Fruit fly (Drosophila melanogaster) whole organism, embryonic: ENCODE results near the gene Ifrd1.

Source experiments
- Awh ChIP-seq: fragments of 200-800 bp; sonication (Bioruptor generic); IDR thresholded peaks from 2 replicates; pipeline ENCODE4, ENCODE4 v1.3.6; 2022; ENCODE audit warnings: missing biosample characterization, missing genetic modification characterization
- B-H2 ChIP-seq: fragments of 200-800 bp; sonication (Bioruptor generic); optimal IDR thresholded peaks from 2 replicates; lab custom pipeline; 2018; ENCODE audit warnings: missing biosample characterization, mild to moderate bottlenecking, missing genetic modification characterization
- CG10431 ChIP-seq: fragments of 200-800 bp; sonication (Bioruptor generic); optimal IDR thresholded peaks from 3 replicates; lab custom pipeline; 2018; ENCODE audit warnings: missing biosample characterization, mild to moderate bottlenecking, missing genetic modification characterization
- CG10543 ChIP-seq: fragments of 200-800 bp; sonication (Bioruptor generic); optimal IDR thresholded peaks from 3 replicates; lab custom pipeline; 2017; ENCODE audit warnings: missing biosample characterization, mild to moderate bottlenecking, missing genetic modification characterization, moderate library complexity
- CG10979 ChIP-seq: fragments of 200-800 bp; sonication (Bioruptor generic); optimal IDR thresholded peaks from 2 replicates; lab custom pipeline; 2018; ENCODE audit warnings: missing biosample characterization, mild to moderate bottlenecking, missing genetic modification characterization, moderate library complexity
- CG11504 ChIP-seq: fragments of 200-800 bp; sonication (Bioruptor generic); optimal IDR thresholded peaks from 3 replicates; lab custom pipeline; 2019; ENCODE audit warnings: missing biosample characterization, mild to moderate bottlenecking, missing genetic modification characterization, moderate library complexity
- CG12391 ChIP-seq: fragments of 200-800 bp; sonication (Bioruptor generic); optimal IDR thresholded peaks from 3 replicates; lab custom pipeline; 2018; ENCODE audit warnings: missing biosample characterization, mild to moderate bottlenecking, missing genetic modification characterization, moderate library complexity
- CG13287 ChIP-seq: fragments of 200-800 bp; sonication (Bioruptor generic); IDR thresholded peaks from 2 replicates; pipeline ENCODE4 v1.3.6; 2022; ENCODE audit warnings: missing biosample characterization, missing genetic modification characterization; ENCODE audit not compliant: partially characterized antibody
- CG14441 ChIP-seq: fragments of 200-800 bp; sonication (Bioruptor generic); IDR thresholded peaks from 2 replicates; pipeline ENCODE4 v1.3.6; 2022; ENCODE audit warnings: missing biosample characterization, missing genetic modification characterization
- CG15011 ChIP-seq: fragments of 200-800 bp; sonication (Bioruptor generic); optimal IDR thresholded peaks from 3 replicates; lab custom pipeline; 2018; ENCODE audit warnings: missing biosample characterization, mild to moderate bottlenecking, missing genetic modification characterization
- CG17802 ChIP-seq: fragments of 200-800 bp; sonication (Bioruptor generic); optimal IDR thresholded peaks from 2 replicates; lab custom pipeline; 2018; ENCODE audit warnings: missing biosample characterization, mild to moderate bottlenecking, missing genetic modification characterization, moderate library complexity
- CG1792 ChIP-seq: fragments of 200-800 bp; sonication (Bioruptor generic); optimal IDR thresholded peaks from 2 replicates; lab custom pipeline; 2016; ENCODE audit warnings: missing biosample characterization, missing genetic modification characterization
- CG18476 ChIP-seq: fragments of 200-800 bp; sonication (Bioruptor generic); optimal IDR thresholded peaks from 2 replicates; lab custom pipeline; 2016; ENCODE audit warnings: missing biosample characterization, mild to moderate bottlenecking, missing genetic modification characterization
- CG18599 ChIP-seq: fragments of 200-800 bp; sonication (Bioruptor generic); optimal IDR thresholded peaks from 3 replicates; lab custom pipeline; 2017; ENCODE audit warnings: missing biosample characterization, missing genetic modification characterization, mild to moderate bottlenecking, moderate library complexity, missing genetic modification reagents
- CG2199 ChIP-seq: fragments of 200-800 bp; sonication (Bioruptor generic); IDR thresholded peaks from 3 replicates; pipeline ENCODE4 v1.3.6; 2022; ENCODE audit warnings: missing biosample characterization, missing genetic modification characterization
- CG2678 ChIP-seq: fragments of 200-800 bp; sonication (Bioruptor generic); optimal IDR thresholded peaks from 3 replicates; lab custom pipeline; 2019; ENCODE audit warnings: missing biosample characterization, mild to moderate bottlenecking, missing genetic modification characterization, moderate library complexity
- CG31224 ChIP-seq: fragments of 200-800 bp; sonication (Bioruptor generic); IDR thresholded peaks from 2 replicates; pipeline ENCODE4 v1.3.6; 2022; ENCODE audit warnings: missing biosample characterization, missing genetic modification characterization
- CG32532 ChIP-seq: fragments of 200-800 bp; sonication (Bioruptor generic); IDR thresholded peaks from 2 replicates; pipeline ENCODE4 v1.3.6; 2022; ENCODE audit warnings: missing biosample characterization, missing genetic modification characterization
- CG32767 ChIP-seq: fragments of 200-800 bp; sonication (Bioruptor generic); IDR thresholded peaks from 2 replicates; pipeline ENCODE4 v1.3.6; 2022; ENCODE audit warnings: missing biosample characterization, missing genetic modification characterization
- CG33557 ChIP-seq: fragments of 200-800 bp; sonication (Bioruptor generic); optimal IDR thresholded peaks from 2 replicates; lab custom pipeline; 2019; ENCODE audit warnings: missing biosample characterization, mild to moderate bottlenecking, missing genetic modification characterization, moderate library complexity
- CG4360 ChIP-seq: fragments of 200-800 bp; sonication (Bioruptor generic); IDR thresholded peaks from 2 replicates; pipeline ENCODE4 v1.3.6; 2022; ENCODE audit warnings: missing biosample characterization, missing genetic modification characterization
- CG6654 ChIP-seq: fragments of 200-800 bp; sonication (Bioruptor generic); optimal IDR thresholded peaks from 2 replicates; lab custom pipeline; 2017; ENCODE audit warnings: missing biosample characterization, mild to moderate bottlenecking, missing genetic modification characterization
- CG8290 ChIP-seq, 3 experiments: fragments of 200-800 bp; sonication (Bioruptor generic); optimal IDR thresholded peaks; 2 replicates each; lab custom pipeline; 2016 to 2019; ENCODE audit warnings: missing biosample characterization in 3 of 3, missing genetic modification characterization in 3 of 3, mild to moderate bottlenecking in 2 of 3, moderate library complexity in 1 of 3
- CrebB ChIP-seq: fragments of 200-800 bp; sonication (Bioruptor generic); optimal IDR thresholded peaks from 3 replicates; lab custom pipeline; 2018; ENCODE audit warnings: missing biosample characterization, mild to moderate bottlenecking, missing genetic modification characterization
- Ets65A ChIP-seq: fragments of 200-800 bp; sonication (Bioruptor generic); peaks from one replicate; lab custom pipeline; 2016; ENCODE audit warnings: missing biosample characterization, missing genetic modification characterization
- Lpt ChIP-seq: fragments of >200 bp; optimal IDR thresholded peaks from 2 replicates; lab custom pipeline; 2018; ENCODE audit warnings: missing biosample characterization, missing genetic modification characterization
- Max ChIP-seq: fragments of 200-800 bp; sonication (Bioruptor generic); optimal IDR thresholded peaks from 2 replicates; lab custom pipeline; 2016; ENCODE audit warnings: missing biosample characterization, mild to moderate bottlenecking, missing genetic modification characterization
- Myb ChIP-seq: fragments of 200-800 bp; sonication (Bioruptor generic); optimal IDR thresholded peaks from 2 replicates; lab custom pipeline; 2016; ENCODE audit warnings: missing biosample characterization, missing genetic modification characterization
- Oaz ChIP-seq: fragments of 200-800 bp; sonication (Bioruptor generic); IDR thresholded peaks from 2 replicates; pipeline ENCODE4 v1.3.6; 2022; ENCODE audit warnings: missing biosample characterization, missing genetic modification characterization
- Ptx1 ChIP-seq: fragments of 200-800 bp; sonication (Bioruptor generic); IDR thresholded peaks from 2 replicates; pipeline ENCODE4 v1.3.6; 2022; ENCODE audit warnings: missing biosample characterization, missing genetic modification characterization
- TFAM ChIP-seq: fragments of 200-800 bp; sonication (Bioruptor generic); optimal IDR thresholded peaks from 2 replicates; lab custom pipeline; 2017; ENCODE audit warnings: missing biosample characterization, missing genetic modification characterization, inconsistent platforms
- btn ChIP-seq: fragments of 200-800 bp; sonication (Bioruptor generic); optimal IDR thresholded peaks from 2 replicates; lab custom pipeline; 2016; ENCODE audit warnings: missing biosample characterization, missing genetic modification characterization
- chn ChIP-seq: fragments of 200-800 bp; sonication (Bioruptor generic); optimal IDR thresholded peaks from 2 replicates; lab custom pipeline; 2016; ENCODE audit warnings: missing biosample characterization, missing genetic modification characterization
- disco-r ChIP-seq: fragments of 200-800 bp; sonication (Bioruptor generic); optimal IDR thresholded peaks from 2 replicates; lab custom pipeline; 2016; ENCODE audit warnings: missing biosample characterization, missing genetic modification characterization
- dysf ChIP-seq: fragments of 200-800 bp; sonication (Bioruptor generic); IDR thresholded peaks from 3 replicates; pipeline ENCODE4 v1.3.6; 2022; ENCODE audit warnings: missing biosample characterization, missing genetic modification characterization
- gce ChIP-seq: fragments of 200-800 bp; sonication (Bioruptor generic); IDR thresholded peaks from 3 replicates; pipeline ENCODE4 v1.3.6; 2022; ENCODE audit warnings: missing biosample characterization, missing genetic modification characterization
- gem ChIP-seq: fragments of 200-800 bp; sonication (Bioruptor generic); optimal IDR thresholded peaks from 2 replicates; lab custom pipeline; 2019; ENCODE audit warnings: missing biosample characterization, mild to moderate bottlenecking, missing genetic modification characterization, moderate library complexity
- hb ChIP-seq: fragments of 200-800 bp; sonication (Bioruptor generic); IDR thresholded peaks from 3 replicates; pipeline ENCODE4 v1.3.6; 2022; ENCODE audit warnings: missing biosample characterization, missing genetic modification characterization; ENCODE audit not compliant: partially characterized antibody
- insv ChIP-seq, 2 experiments: fragments of 200-800 bp; sonication (Bioruptor generic); optimal IDR thresholded peaks; 3 replicates each; lab custom pipeline; 2016 to 2018; ENCODE audit warnings: missing biosample characterization in 2 of 2, missing genetic modification characterization in 2 of 2
- maf-S ChIP-seq: fragments of 200-800 bp; sonication (Bioruptor generic); optimal IDR thresholded peaks from 2 replicates; lab custom pipeline; 2016; ENCODE audit warnings: missing biosample characterization, missing genetic modification characterization
- otp ChIP-seq: fragments of 200-800 bp; sonication (Bioruptor generic); IDR thresholded peaks from 3 replicates; pipeline ENCODE4, ENCODE4 v1.3.6; 2022; ENCODE audit warnings: missing biosample characterization, missing genetic modification characterization
- pho ChIP-seq: fragments of 200-800 bp; sonication (Bioruptor generic); optimal IDR thresholded peaks from 2 replicates; lab custom pipeline; 2016; ENCODE audit warnings: missing biosample characterization, missing genetic modification characterization
- prd ChIP-seq, 3 experiments: fragments of >200 bp in 2 of 3; fragments of 200-800 bp in 1 of 3; sonication (Bioruptor generic) in 1 of 3; optimal IDR thresholded peaks in 2 of 3; IDR thresholded peaks in 1 of 3; 2 replicates in 2 of 3; 3 replicates in 1 of 3; pipeline versions ENCODE4 v1.3.6 to Lab custom; 2017 to 2022; ENCODE audit warnings: missing biosample characterization in 1 of 3, missing genetic modification characterization in 1 of 3
- sens ChIP-seq: fragments of 200-800 bp; sonication (Bioruptor generic); peaks from one replicate; lab custom pipeline; 2016; ENCODE audit warnings: missing biosample characterization, missing genetic modification characterization
- sima ChIP-seq: fragments of 200-800 bp; sonication (Bioruptor generic); optimal IDR thresholded peaks from 2 replicates; lab custom pipeline; 2016; ENCODE audit warnings: missing biosample characterization, missing genetic modification characterization
- sqz ChIP-seq: fragments of 200-800 bp; sonication (Bioruptor generic); optimal IDR thresholded peaks from 3 replicates; lab custom pipeline; 2018; ENCODE audit warnings: missing biosample characterization, mild to moderate bottlenecking, missing genetic modification characterization
- ttk ChIP-seq: fragments of 200-800 bp; sonication (Bioruptor generic); IDR thresholded peaks from 2 replicates; pipeline ENCODE4 v2.1.2; 2022; ENCODE audit warnings: missing biosample characterization, missing genetic modification characterization
- z ChIP-seq: fragments of 200-800 bp; sonication (Bioruptor generic); IDR thresholded peaks from 3 replicates; pipeline ENCODE4 v1.3.6; 2022; ENCODE audit warnings: missing biosample characterization, missing genetic modification characterization

Ifrd1 gene

DNA sequence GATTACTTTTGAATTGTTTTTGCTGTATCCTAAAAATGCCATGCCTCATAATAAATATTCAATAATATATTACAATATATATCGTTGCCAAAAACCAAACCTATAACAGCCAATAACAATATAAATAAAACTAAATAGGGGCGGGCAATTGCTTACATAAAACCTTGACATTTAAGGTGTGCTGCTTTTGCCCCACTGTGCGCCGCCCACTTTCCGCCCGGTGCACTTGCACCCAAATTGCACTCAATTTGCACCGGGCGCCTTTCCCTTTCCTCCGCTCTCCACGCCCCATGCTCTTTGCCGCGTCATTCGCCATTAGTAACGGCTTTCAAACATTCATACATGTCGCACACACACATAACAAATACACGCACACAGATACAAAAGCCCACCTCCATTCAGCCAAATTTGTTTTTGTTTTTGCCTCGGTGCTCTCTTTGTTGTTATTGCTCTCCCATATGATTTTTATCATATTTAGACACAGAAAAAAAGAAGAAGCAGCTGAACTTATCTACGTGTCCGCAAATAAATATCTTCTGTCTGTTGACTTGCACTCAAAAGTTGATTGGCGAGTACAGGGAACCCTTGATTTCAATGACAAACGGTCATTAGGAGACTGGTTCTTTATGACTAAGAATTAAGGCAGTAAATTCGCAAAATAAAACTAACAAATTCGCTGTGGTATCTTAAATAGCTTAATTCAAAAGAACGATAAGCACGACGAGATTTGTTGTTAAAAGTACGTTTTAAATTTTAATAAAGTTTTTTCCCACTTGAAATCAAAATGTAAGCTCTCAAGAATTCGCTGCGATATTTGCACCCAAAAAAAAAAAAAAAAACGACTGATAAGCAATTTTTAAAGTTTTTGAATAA, 16.2 kb downstream of the Ifrd1 start (continued):
- TF ChIP-seq CG10543 (peak; percentile 53), Ptx1 (peak; percentile 30; the same call in 1 of the 2 replicates), chn (GFP tag; lab: Kevin White, UChicago) (no peak), CG4360 (GFP tag; lab: Robert Waterston, UW) (0 out of 2 replicates have a peak, but pooled peaks have one; percentile 30), CG14441 (0 out of 2 replicates have a peak, but pooled peaks have one; percentile 22), Max (GFP tag; lab: Kevin White, UChicago) (no peak), CG17802 (tag; lab: Kevin White, UChicago) (no peak), Ets65A (GFP tag; lab: Kevin White, UChicago) (peak; percentile 35), Oaz (no peak), CG13287 (GFP tag; lab: Robert Waterston, UW) (no peak), CG33557 (GFP tag; lab: Kevin White, UChicago) (no peak), sqz (peak; percentile 41), disco-r (GFP tag; lab: Kevin White, UChicago) (no peak), CrebB (tag; lab: Kevin White, UChicago) (no peak), CG32767 (no peak), insv (GFP tag; optimal IDR thresholded peaks at IDR 0.05; lab: Kevin White, UChicago) (no peak), CG31224 (GFP tag; lab: Robert Waterston, UW) (no peak), CG2199 (GFP tag; lab: Robert Waterston, UW) (0 out of 3 replicates have a peak, but pooled peaks have one; percentile 20), CG15011 (GFP tag; lab: Kevin White, UChicago) (peak; percentile 24), sens (GFP tag; lab: Kevin White, UChicago) (peak; percentile 70), Awh (GFP tag; lab: Robert Waterston, UW) (no peak), Myb (GFP tag; lab: Kevin White, UChicago) (no peak), maf-S (no peak), CG6654 (GFP tag; lab: Kevin White, UChicago) (no peak), ttk (GFP tag; lab: Robert Waterston, UW) (no peak), btn (GFP tag; lab: Kevin White, UChicago) (no peak), sima (GFP tag; lab: Kevin White, UChicago) (no peak), CG12391 (peak; percentile 0), CG10979 (tag; lab: Kevin White, UChicago) (no peak), CG32532 (no peak), prd (optimal IDR thresholded peaks at IDR 0.05; lab: Kevin White, UChicago) (no peak), prd (GFP tag; IDR thresholded peaks at IDR 0.05; lab: Robert Waterston, UW) (peak; percentile 34; the same call in 1 of the 3 replicates), Lpt (GFP tag; lab: Kevin White, UChicago) (no peak), CG18476 (GFP tag; lab: Kevin White, UChicago) (no peak), pho (GFP tag; lab: Kevin White, UChicago) (peak; percentile 33), CG10431 (GFP tag; lab: Kevin White, UChicago) (no peak), otp (GFP tag; lab: Robert Waterston, UW) (no peak), CG2678 (tag; lab: Kevin White, UChicago) (peak; percentile 36), gem (peak; percentile 42), hb (GFP tag; lab: Robert Waterston, UW) (no peak), dysf (GFP tag; lab: Robert Waterston, UW) (0 out of 3 replicates have a peak, but pooled peaks have one; percentile 40), TFAM (no peak), CG18599 (GFP tag; lab: Kevin White, UChicago) (peak; percentile 33), z (peak; percentile 78), CG11504 (peak; percentile 24), CG1792 (GFP tag; lab: Kevin White, UChicago) (no peak), gce (GFP tag; lab: Robert Waterston, UW) (no peak), CG8290 (GFP tag; optimal IDR thresholded peaks at IDR 0.05; lab: Kevin White, UChicago) (no peak), CG8290 (tag; optimal IDR thresholded peaks at IDR 0.05; lab: Kevin White, UChicago) (no peak), B-H2 (GFP tag; lab: Kevin White, UChicago) (peak; percentile 46)
